Worm (Caenorhabditis elegans): ENCODE measurements around the gene F17A2.13.

Gene F17A2.13

ce11 chrX:12323439-12323838 lies 2.0 kb downstream of the F17A2.13 start, which contains the start of gene srd-40:
srd-40 (plus strand) TSS chrX:12323739.
- TF ChIP-seq ttx-3 (tag; optimal IDR thresholded peaks at IDR 0.05) (no peak), odd-2 (tag; optimal IDR thresholded peaks at IDR 0.05) (no peak), ceh-19 (GFP tag; optimal IDR thresholded peaks at IDR 0.05) (no peak), zip-5 (tag; optimal IDR thresholded peaks at IDR 0.05) (no peak), syd-9 (tag; optimal IDR thresholded peaks at IDR 0.05) (no peak), ceh-30 (tag; optimal IDR thresholded peaks at IDR 0.05) (no peak), Y22D7AL.16 (tag; optimal IDR thresholded peaks at IDR 0.05) (no peak), pha-4 (tag; optimal IDR thresholded peaks at IDR 0.05) (no peak), ahr-1 (tag; optimal IDR thresholded peaks at IDR 0.05) (no peak), ceh-6 (GFP tag; optimal IDR thresholded peaks at IDR 0.05) (no peak), ceh-2 (tag; optimal IDR thresholded peaks at IDR 0.05) (no peak), sdc-2 (tag; optimal IDR thresholded peaks at IDR 0.05) (no peak), elt-2 (tag; optimal IDR thresholded peaks at IDR 0.05) (no peak), T23F11.4 (GFP tag; optimal IDR thresholded peaks at IDR 0.05) (no peak), nfya-1 (tag; optimal IDR thresholded peaks at IDR 0.05) (no peak), fkh-10 (GFP tag; optimal IDR thresholded peaks at IDR 0.05) (no peak), madf-2 (tag; optimal IDR thresholded peaks at IDR 0.05) (no peak)

ce11 chrX:12326424-12326823 lies 5.0 kb downstream of the F17A2.13 start, which contains the start of gene srd-41:
srd-41 (plus strand) TSS chrX:12326724.
- no peak for TF ChIP-seq gmeb-2 (tag; optimal IDR thresholded peaks at IDR 0.05)

- TF ChIP-seq tbx-2 (tag; optimal IDR thresholded peaks at IDR 0.05) (no peak), ceh-19 (GFP tag; optimal IDR thresholded peaks at IDR 0.05) (no peak), pqm-1 (tag; optimal IDR thresholded peaks at IDR 0.05) (no peak), pha-2 (tag; optimal IDR thresholded peaks at IDR 0.05) (no peak), sox-4 (tag; optimal IDR thresholded peaks at IDR 0.05) (no peak), gmeb-2 (tag; optimal IDR thresholded peaks at IDR 0.05) (no peak), ceh-31 (tag; optimal IDR thresholded peaks at IDR 0.05) (no peak), pha-4 (tag; optimal IDR thresholded peaks at IDR 0.05) (no peak), fkh-6 (tag; optimal IDR thresholded peaks at IDR 0.05) (no peak), ttx-3 (tag; optimal IDR thresholded peaks at IDR 0.05) (no peak), unc-3 (GFP tag; conservative IDR thresholded peaks at IDR 0.05) (no peak), unc-3 (tag; optimal IDR thresholded peaks at IDR 0.05) (no peak), odd-2 (tag; optimal IDR thresholded peaks at IDR 0.05) (no peak), nhr-232 (tag; optimal IDR thresholded peaks at IDR 0.05) (no peak), tbx-7 (tag; optimal IDR thresholded peaks at IDR 0.05) (no peak), fax-1 (tag; optimal IDR thresholded peaks at IDR 0.05) (no peak), ama-1 (optimal IDR thresholded peaks at IDR 0.05) (no peak)
Measured at ce11 chrX:12328676-12329075, 7.2 kb downstream of the F17A2.13 start, which contains the start of gene srd-45. srd-45 (plus strand) TSS chrX:12328976.

- TF ChIP-seq hlh-6 (tag; optimal IDR thresholded peaks at IDR 0.05): no peak
- no peak for TF ChIP-seq hlh-8 (tag; optimal IDR thresholded peaks at IDR 0.05)
- TF ChIP-seq sox-2 (GFP tag; IDR thresholded peaks at IDR 0.05): no peak
- no peak for TF ChIP-seq F13H6.1 (tag; optimal IDR thresholded peaks at IDR 0.05)
- TF ChIP-seq C08G9.2 (tag; optimal IDR thresholded peaks at IDR 0.05): no peak
- no peak for TF ChIP-seq ceh-6 (GFP tag; optimal IDR thresholded peaks at IDR 0.05)
- no peak for TF ChIP-seq zip-5 (tag; optimal IDR thresholded peaks at IDR 0.05)
- TF ChIP-seq che-1 (tag; optimal IDR thresholded peaks at IDR 0.05): no peak
- no peak for TF ChIP-seq hlh-15 (tag; optimal IDR thresholded peaks at IDR 0.05)
- TF ChIP-seq ztf-16 (tag; optimal IDR thresholded peaks at IDR 0.05): no peak
- TF ChIP-seq mec-3 (tag; optimal IDR thresholded peaks at IDR 0.05; ENCODE audit: borderline replicate concordance): no peak
- TF ChIP-seq fkh-6 (tag; optimal IDR thresholded peaks at IDR 0.05): no peak
- TF ChIP-seq nhr-11 (tag; optimal IDR thresholded peaks at IDR 0.05): no peak
- TF ChIP-seq unc-55 (GFP tag; optimal IDR thresholded peaks at IDR 0.05): no peak
- no peak for TF ChIP-seq tbx-2 (tag; optimal IDR thresholded peaks at IDR 0.05)
- no peak for TF ChIP-seq ceh-19 (GFP tag; optimal IDR thresholded peaks at IDR 0.05)
- no peak for TF ChIP-seq ceh-31 (tag; optimal IDR thresholded peaks at IDR 0.05)
- TF ChIP-seq ceh-14 (tag; optimal IDR thresholded peaks at IDR 0.05): no peak
- TF ChIP-seq K02D7.2 (tag; optimal IDR thresholded peaks at IDR 0.05): no peak
- TF ChIP-seq dve-1 (tag; optimal IDR thresholded peaks at IDR 0.05): no peak
Measured at ce11 chrX:12331795-12332194, 10.3 kb downstream of the F17A2.13 start, which contains the start of gene srd-46. srd-46 (plus strand) TSS chrX:12332095.
